Worm (Caenorhabditis elegans) whole organism, L2 larva: Measurements from ENCODE around the gene Y49E10.30.

Experiments
- elt-1 ChIP-seq: fragments of 150-350 bp; optimal IDR thresholded peaks from 2 replicates; lab custom pipeline; 2014; ENCODE audit warnings: missing biosample characterization, missing genetic modification characterization
- lin-11 ChIP-seq: fragments of 150-350 bp; sonication (generic microtip); optimal IDR thresholded peaks from 2 replicates; lab custom pipeline; 2014; ENCODE audit warnings: missing biosample characterization, missing genetic modification characterization, inconsistent platforms, mixed read lengths
- lin-13 ChIP-seq: fragments of 150-350 bp; optimal IDR thresholded peaks from 2 replicates; lab custom pipeline; 2014; ENCODE audit warnings: missing biosample characterization, missing genetic modification reagents, missing genetic modification characterization
- unc-39 ChIP-seq: fragments of 150-350 bp; optimal IDR thresholded peaks from 2 replicates; lab custom pipeline; 2014; ENCODE audit warnings: missing biosample characterization, missing genetic modification characterization

DNA sequence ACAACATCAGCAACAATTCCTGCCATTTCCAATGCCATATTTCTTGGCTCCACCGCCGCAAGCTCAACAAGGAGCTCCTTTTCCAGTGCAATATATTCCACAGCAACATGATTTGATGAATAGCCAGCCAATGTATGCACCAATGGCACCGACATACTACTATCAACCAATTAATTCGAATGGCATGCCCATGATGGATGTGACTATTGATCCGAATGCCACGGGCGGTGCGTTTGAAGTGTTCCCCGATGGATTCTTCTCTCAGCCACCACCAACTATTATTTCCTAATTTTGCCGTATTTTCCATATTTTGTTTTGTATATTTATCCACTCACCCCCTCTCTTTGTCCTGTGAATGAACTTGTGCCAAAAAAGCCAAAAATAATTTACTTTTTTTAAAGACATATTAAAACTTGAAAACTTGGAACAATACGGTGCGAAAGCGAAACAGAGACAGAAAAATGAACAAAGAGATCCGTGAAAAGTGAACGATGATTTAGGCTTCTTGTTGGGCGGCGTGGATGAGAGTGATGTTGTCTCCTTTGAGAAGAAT lies 42.2 kb downstream of the Y49E10.30 start:
- TF ChIP-seq unc-39 (tag; lab: Kevin White, UChicago): no peak
- TF ChIP-seq elt-1 (tag; lab: Kevin White, UChicago): no peak
- no peak for TF ChIP-seq lin-13 (GFP tag; lab: Kevin White, UChicago)
- TF ChIP-seq lin-11: no peak
